Worm (Caenorhabditis elegans) whole organism, midembryonic: Measurements from ENCODE around the gene pcm-1.

Experiments
- cog-1 ChIP-seq: sonication (generic microtip); optimal IDR thresholded peaks from 2 replicates; lab custom pipeline; 2016; ENCODE audit warnings: missing genetic modification characterization, missing compliant biosample characterization
- klf-2 ChIP-seq: fragments of 200-800 bp; sonication (Bioruptor generic); conservative IDR thresholded peaks from 2 replicates; pipeline ENCODE4 v1.3.6; 2022; ENCODE audit warnings: missing genetic modification reagents, missing genetic modification characterization, missing compliant biosample characterization

ce11 chrV:6007927-6008326 lies 44.2 kb upstream of the pcm-1 start:
- TF ChIP-seq klf-2 (GFP tag; lab: Robert Waterston, UW) (no peak), cog-1 (no peak)
